Worm (Caenorhabditis elegans): ENCODE measurements around the gene cox-18.

Gene cox-18

ce11 chrIV:1054736-1055135 is 42.5 kb upstream of the cox-18 start, which contains the start of gene dcap-1 (continued):
- TF ChIP-seq ztf-4 (tag; optimal IDR thresholded peaks at IDR 0.05) (no peak), unc-39 (tag; optimal IDR thresholded peaks at IDR 0.05) (no peak), unc-62 (GFP tag; optimal IDR thresholded peaks at IDR 0.05) (no peak), Y55F3AM.14 (GFP tag; optimal IDR thresholded peaks at IDR 0.05) (no peak)

ce11 chrIV:1055734-1056133 is 41.5 kb upstream of the cox-18 start:
- TF ChIP-seq lin-39 (tag; optimal IDR thresholded peaks at IDR 0.05) (no peak), dmd-4 (tag; optimal IDR thresholded peaks at IDR 0.05) (no peak), mbf-1 (tag; optimal IDR thresholded peaks at IDR 0.05) (no peak), blmp-1 (tag; optimal IDR thresholded peaks at IDR 0.05; ENCODE audit: insufficient read depth) (no peak), elt-3 (tag; optimal IDR thresholded peaks at IDR 0.05) (no peak), snpc-4 (tag; optimal IDR thresholded peaks at IDR 0.05) (no peak), gmeb-1 (tag; optimal IDR thresholded peaks at IDR 0.05) (no peak)

ce11 chrIV:1056263-1056942 is 40.9 kb upstream of the cox-18 start, which contains the start of the genes Y55F3AM.13 and mrps-25:
Y55F3AM.13 (minus strand) TSS chrIV:1056313.
mrps-25 (plus strand) TSS chrIV:1056892.
- TF ChIP-seq ceh-82 (tag; optimal IDR thresholded peaks at IDR 0.05): no peak
- TF ChIP-seq sma-3 (GFP tag; optimal IDR thresholded peaks at IDR 0.05): peak; percentile 48
- no peak for TF ChIP-seq nhr-77 (tag; optimal IDR thresholded peaks at IDR 0.05)
- TF ChIP-seq C34F6.9 (tag; optimal IDR thresholded peaks at IDR 0.05): peak; percentile 45
- no peak for TF ChIP-seq zag-1 (tag; optimal IDR thresholded peaks at IDR 0.05)
- peak; percentile 63 for TF ChIP-seq gmeb-1 (tag; optimal IDR thresholded peaks at IDR 0.05)
- TF ChIP-seq lin-13 (GFP tag; optimal IDR thresholded peaks at IDR 0.05): peak; percentile 5
- TF ChIP-seq lsy-2 (tag; optimal IDR thresholded peaks at IDR 0.05): peak; percentile 9 to 75
- no peak for TF ChIP-seq sma-9 (GFP tag; optimal IDR thresholded peaks at IDR 0.05)
- no peak for TF ChIP-seq sma-9 (tag; optimal IDR thresholded peaks at IDR 0.05)
- TF ChIP-seq nhr-129 (tag; optimal IDR thresholded peaks at IDR 0.05): no peak
- peak; percentile 26 for TF ChIP-seq crh-2 (tag; optimal IDR thresholded peaks at IDR 0.05)
- TF ChIP-seq nhr-25 (tag; optimal IDR thresholded peaks at IDR 0.05): peak; percentile 48
- TF ChIP-seq aly-2 (tag; optimal IDR thresholded peaks at IDR 0.05): no peak
- TF ChIP-seq mbf-1 (tag; optimal IDR thresholded peaks at IDR 0.05): no peak
- peak; percentile 90 for TF ChIP-seq R02D3.7 (tag; optimal IDR thresholded peaks at IDR 0.05)
- no peak for TF ChIP-seq skn-1 (tag; optimal IDR thresholded peaks at IDR 0.05)
- TF ChIP-seq lin-11 (tag; optimal IDR thresholded peaks at IDR 0.05): no peak
- no peak for TF ChIP-seq ZK546.5 (tag; optimal IDR thresholded peaks at IDR 0.05)
- peak; percentile 68 for TF ChIP-seq unc-55 (GFP tag; optimal IDR thresholded peaks at IDR 0.05)
- TF ChIP-seq ztf-4 (tag; optimal IDR thresholded peaks at IDR 0.05): no peak

ce11 chrIV:1058504-1058903 is 38.7 kb upstream of the cox-18 start:
- TF ChIP-seq crh-2 (tag; optimal IDR thresholded peaks at IDR 0.05) (no peak), nhr-237 (tag; optimal IDR thresholded peaks at IDR 0.05) (no peak), nhr-77 (tag; optimal IDR thresholded peaks at IDR 0.05) (no peak), lin-13 (GFP tag; optimal IDR thresholded peaks at IDR 0.05) (no peak), nhr-25 (tag; optimal IDR thresholded peaks at IDR 0.05) (no peak), snpc-4 (tag; optimal IDR thresholded peaks at IDR 0.05) (no peak), lin-39 (tag; optimal IDR thresholded peaks at IDR 0.05) (no peak), mdl-1 (tag; optimal IDR thresholded peaks at IDR 0.05) (no peak), ztf-11 (tag; optimal IDR thresholded peaks at IDR 0.05) (no peak), blmp-1 (tag; optimal IDR thresholded peaks at IDR 0.05; ENCODE audit: insufficient read depth) (no peak), alr-1 (tag; optimal IDR thresholded peaks at IDR 0.05) (no peak), gmeb-1 (tag; optimal IDR thresholded peaks at IDR 0.05) (no peak), ztf-1 (GFP tag; conservative IDR thresholded peaks at IDR 0.05) (no peak), ama-1 (optimal IDR thresholded peaks at IDR 0.05) (no peak), Y55F3AM.14 (GFP tag; optimal IDR thresholded peaks at IDR 0.05) (no peak), sem-4 (tag; optimal IDR thresholded peaks at IDR 0.05) (no peak), ceh-82 (tag; optimal IDR thresholded peaks at IDR 0.05) (no peak), elt-3 (tag; optimal IDR thresholded peaks at IDR 0.05) (no peak), mab-5 (tag; optimal IDR thresholded peaks at IDR 0.05) (no peak), nhr-11 (tag; optimal IDR thresholded peaks at IDR 0.05) (no peak)

All from whole organism, L2 larva.